Worm (Caenorhabditis elegans) whole organism, mixed stage, embryonic: ENCODE measurements around the gene C35B1.8.

Experiments
- M03D4.4 ChIP-seq: sonication (generic microtip); optimal IDR thresholded peaks from 2 replicates; lab custom pipeline; 2017; ENCODE audit warnings: mild to moderate bottlenecking, missing genetic modification characterization, missing compliant biosample characterization
- bed-3 ChIP-seq: fragments of 200-800 bp; sonication (Bioruptor generic); optimal IDR thresholded peaks from 3 replicates; lab custom pipeline; 2018; ENCODE audit warnings: mild to moderate bottlenecking, missing genetic modification characterization, moderate library complexity, missing compliant biosample characterization
- blmp-1 ChIP-seq: fragments of 150-350 bp; optimal IDR thresholded peaks from 2 replicates; lab custom pipeline; 2014; ENCODE audit warnings: missing biosample characterization, missing genetic modification characterization
- ceh-39 ChIP-seq: fragments of 150-350 bp; optimal IDR thresholded peaks from 2 replicates; lab custom pipeline; 2014; ENCODE audit warnings: missing biosample characterization, missing genetic modification characterization
- ceh-43 ChIP-seq: fragments of 200-800 bp; sonication (Bioruptor generic); optimal IDR thresholded peaks from 2 replicates; lab custom pipeline; 2018; ENCODE audit warnings: mild to moderate bottlenecking, missing genetic modification characterization, moderate library complexity, missing compliant biosample characterization
- ceh-83 ChIP-seq: fragments of 200-800 bp; sonication (Bioruptor generic); optimal IDR thresholded peaks from 2 replicates; lab custom pipeline; 2018; ENCODE audit warnings: mild to moderate bottlenecking, missing genetic modification characterization, missing compliant biosample characterization
- ces-1 ChIP-seq: fragments of 150-350 bp; optimal IDR thresholded peaks from 2 replicates; lab custom pipeline; 2014; ENCODE audit warnings: missing biosample characterization, missing genetic modification reagents, missing genetic modification characterization
- drap-1 ChIP-seq: fragments of 200-800 bp; sonication (Bioruptor generic); optimal IDR thresholded peaks from 3 replicates; lab custom pipeline; 2018; ENCODE audit warnings: mild to moderate bottlenecking, missing genetic modification characterization, missing compliant biosample characterization
- elt-1 ChIP-seq: sonication (generic microtip); optimal IDR thresholded peaks from 2 replicates; lab custom pipeline; 2017; ENCODE audit warnings: missing genetic modification characterization, mild to moderate bottlenecking, missing compliant biosample characterization, antibody characterized with exemption, moderate library complexity, borderline replicate concordance; ENCODE audit not compliant: insufficient read depth
- elt-3 ChIP-seq: fragments of 150-350 bp; optimal IDR thresholded peaks from 2 replicates; lab custom pipeline; 2014; ENCODE audit warnings: missing biosample characterization, missing genetic modification characterization
- flh-1 ChIP-seq: fragments of 200-800 bp; sonication (Bioruptor generic); optimal IDR thresholded peaks from 2 replicates; lab custom pipeline; 2018; ENCODE audit warnings: mild to moderate bottlenecking, missing genetic modification characterization, moderate library complexity, missing compliant biosample characterization
- ham-2 ChIP-seq: fragments of 200-800 bp; sonication (Bioruptor generic); optimal IDR thresholded peaks from 2 replicates; lab custom pipeline; 2018; ENCODE audit warnings: mild to moderate bottlenecking, missing genetic modification characterization, missing compliant biosample characterization
- lin-13 ChIP-seq: fragments of 150-350 bp; optimal IDR thresholded peaks from 2 replicates; lab custom pipeline; 2014; ENCODE audit warnings: missing biosample characterization, missing genetic modification characterization
- lsy-2 ChIP-seq: fragments of 150-350 bp; optimal IDR thresholded peaks from 2 replicates; lab custom pipeline; 2014; ENCODE audit warnings: missing biosample characterization, missing genetic modification characterization
- mab-5 ChIP-seq: fragments of 150-350 bp; optimal IDR thresholded peaks from 2 replicates; lab custom pipeline; 2014; ENCODE audit warnings: missing biosample characterization, missing genetic modification characterization
- mep-1 ChIP-seq: fragments of 150-350 bp; optimal IDR thresholded peaks from 2 replicates; lab custom pipeline; 2017; ENCODE audit warnings: missing biosample characterization, missing genetic modification reagents, missing genetic modification characterization, inconsistent platforms
- mls-2 ChIP-seq: sonication (generic microtip); optimal IDR thresholded peaks from 2 replicates; lab custom pipeline; 2016; ENCODE audit warnings: mild to moderate bottlenecking, missing genetic modification characterization, moderate library complexity, missing compliant biosample characterization
- nhr-12 ChIP-seq: fragments of 150-350 bp; optimal IDR thresholded peaks from 2 replicates; lab custom pipeline; 2014; ENCODE audit warnings: missing biosample characterization, missing genetic modification characterization
- nhr-2 ChIP-seq: fragments of 150-350 bp; optimal IDR thresholded peaks from 2 replicates; lab custom pipeline; 2014; ENCODE audit warnings: missing biosample characterization, missing genetic modification characterization
- nhr-237 ChIP-seq: fragments of 150-350 bp; optimal IDR thresholded peaks from 2 replicates; lab custom pipeline; 2014; ENCODE audit warnings: missing biosample characterization, missing genetic modification characterization
- nhr-28 ChIP-seq: fragments of 150-350 bp; optimal IDR thresholded peaks from 2 replicates; lab custom pipeline; 2014; ENCODE audit warnings: missing biosample characterization, missing genetic modification characterization
- nhr-76 ChIP-seq: sonication (generic microtip); optimal IDR thresholded peaks from 2 replicates; lab custom pipeline; 2017; ENCODE audit warnings: missing biosample characterization, missing genetic modification characterization
- pha-4 ChIP-seq: fragments of 150-350 bp; optimal IDR thresholded peaks from 2 replicates; lab custom pipeline; 2018; ENCODE audit warnings: missing biosample characterization, missing genetic modification reagents, missing genetic modification characterization
- sem-2 ChIP-seq: fragments of 200-800 bp; sonication (Bioruptor generic); optimal IDR thresholded peaks from 2 replicates; lab custom pipeline; 2018; ENCODE audit warnings: mild to moderate bottlenecking, missing genetic modification characterization, missing compliant biosample characterization
- snpc-4 ChIP-seq: fragments of 150-350 bp; optimal IDR thresholded peaks from 2 replicates; lab custom pipeline; 2014; ENCODE audit warnings: missing biosample characterization, missing genetic modification characterization
- sptf-1 ChIP-seq: sonication (generic microtip); optimal IDR thresholded peaks from 2 replicates; lab custom pipeline; 2017; ENCODE audit warnings: mild to moderate bottlenecking, missing genetic modification characterization, moderate library complexity, missing compliant biosample characterization
- tbx-8 ChIP-seq: fragments of 200-800 bp; sonication (Bioruptor generic); optimal IDR thresholded peaks from 2 replicates; lab custom pipeline; 2018; ENCODE audit warnings: mild to moderate bottlenecking, missing genetic modification characterization, moderate library complexity, missing compliant biosample characterization
- unc-120 ChIP-seq: sonication (generic microtip); optimal IDR thresholded peaks from 2 replicates; lab custom pipeline; 2017; ENCODE audit warnings: missing genetic modification characterization, missing compliant biosample characterization; ENCODE audit not compliant: poor library complexity, severe bottlenecking
- unc-39 ChIP-seq: fragments of 150-350 bp; optimal IDR thresholded peaks from 2 replicates; lab custom pipeline; 2014; ENCODE audit warnings: missing biosample characterization, missing genetic modification characterization
- unc-62 ChIP-seq: fragments of 150-350 bp; optimal IDR thresholded peaks from 2 replicates; lab custom pipeline; 2014; ENCODE audit warnings: missing biosample characterization, missing genetic modification reagents, missing genetic modification characterization
- zip-8 ChIP-seq: fragments of 150-350 bp; optimal IDR thresholded peaks from 2 replicates; lab custom pipeline; 2014; ENCODE audit warnings: missing biosample characterization, missing genetic modification characterization

The C35B1.8 gene

ce11 chrIV:4115634-4116033 is 36.8 kb upstream of the C35B1.8 start, which contains the start of the genes F49F1.4 and F49F1.2:
TSS of gene F49F1.4 (minus strand) at chrIV:4115734.
TSS of gene F49F1.2 (plus strand) at chrIV:4115943.
- TF ChIP-seq unc-39 (tag; lab: Kevin White, UChicago), result no peak
- TF ChIP-seq tbx-8 (GFP tag; lab: Kevin White, UChicago), result no peak
- no peak for TF ChIP-seq unc-62 (GFP tag; lab: Kevin White, UChicago)
- TF ChIP-seq nhr-76, result no peak
- no peak for TF ChIP-seq mab-5 (tag; lab: Kevin White, UChicago)
- TF ChIP-seq ceh-39 (tag; lab: Kevin White, UChicago), result no peak

ce11 chrIV:4114526-4114925 is 35.7 kb upstream of the C35B1.8 start, which contains the start of gene F49F1.15:
TSS of gene F49F1.15 (minus strand) at chrIV:4114626.
- TF ChIP-seq bed-3 (GFP tag; lab: Kevin White, UChicago) (no peak), sptf-1 (tag; lab: Kevin White, UChicago) (no peak), drap-1 (GFP tag; lab: Kevin White, UChicago) (no peak), elt-3 (no peak), ham-2 (no peak), unc-120 (no peak), unc-39 (tag; lab: Kevin White, UChicago) (no peak), zip-8 (tag; lab: Kevin White, UChicago) (no peak), lin-13 (no peak), blmp-1 (tag; lab: Kevin White, UChicago) (no peak), mls-2 (tag; lab: Kevin White, UChicago) (no peak), snpc-4 (tag; lab: Kevin White, UChicago) (no peak), pha-4 (tag; lab: Kevin White, UChicago) (no peak), nhr-12 (tag; lab: Kevin White, UChicago) (no peak), flh-1 (GFP tag; lab: Kevin White, UChicago) (no peak), ceh-83 (no peak), nhr-237 (tag; lab: Kevin White, UChicago) (no peak), lsy-2 (tag; lab: Kevin White, UChicago) (no peak)

ce11 chrIV:4112387-4112786 is 33.6 kb upstream of the C35B1.8 start, which contains the start of gene F49F1.14:
TSS of gene F49F1.14 (minus strand) at chrIV:4112487.
- no peak for TF ChIP-seq ces-1 (GFP tag; lab: Kevin White, UChicago)
- no peak for TF ChIP-seq pha-4 (tag; lab: Kevin White, UChicago)
- no peak for TF ChIP-seq drap-1 (GFP tag; lab: Kevin White, UChicago)
- no peak for TF ChIP-seq mls-2 (tag; lab: Kevin White, UChicago)
- TF ChIP-seq nhr-2 (tag; lab: Kevin White, UChicago), result no peak
- no peak for TF ChIP-seq ceh-43 (GFP tag; lab: Kevin White, UChicago)
- no peak for TF ChIP-seq ceh-83
- TF ChIP-seq M03D4.4, result no peak
- no peak for TF ChIP-seq bed-3 (GFP tag; lab: Kevin White, UChicago)
- TF ChIP-seq sptf-1 (tag; lab: Kevin White, UChicago), result no peak
- no peak for TF ChIP-seq snpc-4 (tag; lab: Kevin White, UChicago)
- TF ChIP-seq mab-5 (tag; lab: Kevin White, UChicago), result no peak
- no peak for TF ChIP-seq unc-39 (tag; lab: Kevin White, UChicago)
- no peak for TF ChIP-seq lsy-2 (tag; lab: Kevin White, UChicago)
- no peak for TF ChIP-seq mep-1 (tag; lab: Kevin White, UChicago)
- no peak for TF ChIP-seq elt-3
- TF ChIP-seq, all 35 proteins: peak for 0

- TF ChIP-seq snpc-4 (tag; lab: Kevin White, UChicago) (no peak), sptf-1 (tag; lab: Kevin White, UChicago) (no peak), nhr-237 (tag; lab: Kevin White, UChicago) (no peak), blmp-1 (tag; lab: Kevin White, UChicago) (no peak), lin-13 (no peak), pha-4 (tag; lab: Kevin White, UChicago) (no peak), sem-2 (GFP tag; lab: Kevin White, UChicago) (no peak), lsy-2 (tag; lab: Kevin White, UChicago) (no peak)
Observed at ce11 chrIV:4108767-4109166, 30.0 kb upstream of the C35B1.8 start, which contains the start of gene C35B1.7. TSS of gene C35B1.7 (plus strand) at chrIV:4109067.

ce11 chrIV:4102720-4103119 is 23.9 kb upstream of the C35B1.8 start, which contains the start of gene ubc-1:
TSS of gene ubc-1 (plus strand) at chrIV:4103020.
- no peak for TF ChIP-seq nhr-76
- TF ChIP-seq nhr-28 (tag; lab: Kevin White, UChicago), result no peak
- no peak for TF ChIP-seq bed-3 (GFP tag; lab: Kevin White, UChicago)
- TF ChIP-seq ceh-39 (tag; lab: Kevin White, UChicago), result no peak
- no peak for TF ChIP-seq lin-13
- TF ChIP-seq blmp-1 (tag; lab: Kevin White, UChicago), result no peak
- TF ChIP-seq elt-1 (tag; lab: Kevin White, UChicago), result no peak
- no peak for TF ChIP-seq mls-2 (tag; lab: Kevin White, UChicago)
- no peak for TF ChIP-seq sptf-1 (tag; lab: Kevin White, UChicago)
- no peak for TF ChIP-seq flh-1 (GFP tag; lab: Kevin White, UChicago)
- TF ChIP-seq drap-1 (GFP tag; lab: Kevin White, UChicago), result no peak
- TF ChIP-seq unc-62 (GFP tag; lab: Kevin White, UChicago), result no peak
- no peak for TF ChIP-seq ham-2
- TF ChIP-seq unc-39 (tag; lab: Kevin White, UChicago), result no peak
- TF ChIP-seq, all 35 proteins: peak for 0
